Worm (Caenorhabditis elegans) whole organism, L4 larva: ENCODE data around the gene fut-8.

ENCODE experiments used
- R02D3.7 ChIP-seq: fragments of 150-350 bp; sonication (generic microtip); optimal IDR thresholded peaks from 3 replicates; lab custom pipeline; 2014; ENCODE audit warnings: missing biosample characterization, missing genetic modification characterization
- T20F7.1 ChIP-seq: fragments of 200-800 bp; sonication (Bioruptor generic); optimal IDR thresholded peaks from 2 replicates; lab custom pipeline; 2018; ENCODE audit warnings: mild to moderate bottlenecking, missing genetic modification characterization, missing compliant biosample characterization
- T26A8.4 ChIP-seq: fragments of 200-800 bp; sonication (Bioruptor generic); IDR thresholded peaks from 2 replicates; pipeline ENCODE4 v1.3.6; 2022; ENCODE audit warnings: missing genetic modification characterization, missing compliant biosample characterization
- Y48G9A.11 ChIP-seq: fragments of 200-800 bp; sonication (Bioruptor generic); IDR thresholded peaks from 2 replicates; pipeline ENCODE4 v1.3.6; 2022; ENCODE audit warnings: missing genetic modification reagents, missing genetic modification characterization, missing compliant biosample characterization
- aha-1 ChIP-seq: fragments of 150-350 bp; peaks from one replicate; lab custom pipeline; 2014; ENCODE audit warnings: missing biosample characterization, missing genetic modification characterization
- aly-2 ChIP-seq: sonication (generic microtip); optimal IDR thresholded peaks from 2 replicates; lab custom pipeline; 2018; ENCODE audit warnings: missing biosample characterization, missing genetic modification characterization
- ama-1 ChIP-seq: fragments of 150-350 bp; optimal IDR thresholded peaks from 2 replicates; lab custom pipeline; 2014; ENCODE audit warnings: inconsistent platforms, mixed read lengths
- arid-1 ChIP-seq: fragments of 200-800 bp; sonication (Bioruptor generic); conservative IDR thresholded peaks from 2 replicates; pipeline ENCODE4 v1.3.6; 2022; ENCODE audit warnings: missing genetic modification reagents, missing genetic modification characterization, missing compliant biosample characterization
- ceh-28 ChIP-seq: fragments of 150-350 bp; optimal IDR thresholded peaks from 2 replicates; lab custom pipeline; 2014; ENCODE audit warnings: missing biosample characterization, missing genetic modification reagents, missing genetic modification characterization
- ceh-32 ChIP-seq: sonication (generic microtip); optimal IDR thresholded peaks from 2 replicates; lab custom pipeline; 2016; ENCODE audit warnings: mild to moderate bottlenecking, missing genetic modification characterization, missing compliant biosample characterization; ENCODE audit not compliant: poor library complexity
- ceh-44 ChIP-seq: fragments of 200-800 bp; sonication (Bioruptor generic); IDR thresholded peaks from 2 replicates; pipeline ENCODE4 v1.3.6; 2022; ENCODE audit warnings: missing genetic modification reagents, missing genetic modification characterization, missing compliant biosample characterization
- ces-1 ChIP-seq: fragments of 150-350 bp; sonication (generic microtip); optimal IDR thresholded peaks from 4 replicates; lab custom pipeline; 2014; ENCODE audit warnings: missing biosample characterization, missing genetic modification reagents, missing genetic modification characterization
- ctbp-1 ChIP-seq: fragments of 200-800 bp; sonication (Bioruptor generic); IDR thresholded peaks from 2 replicates; pipeline ENCODE4 v1.3.6; 2022; ENCODE audit warnings: missing genetic modification reagents, missing genetic modification characterization, missing compliant biosample characterization
- daf-16 ChIP-seq, 3 experiments: sonication (generic microtip); optimal IDR thresholded peaks; 2 replicates each; lab custom pipeline; 2016 to 2017; ENCODE audit warnings: missing genetic modification characterization in 3 of 3, missing genetic modification reagents in 3 of 3, mild to moderate bottlenecking in 2 of 3, missing compliant biosample characterization in 2 of 3, missing biosample characterization in 1 of 3, moderate library complexity in 1 of 3
- dmd-8 ChIP-seq: fragments of 200-800 bp; sonication (Bioruptor generic); IDR thresholded peaks from 2 replicates; pipeline ENCODE4 v1.3.6; 2022; ENCODE audit warnings: missing genetic modification characterization, missing compliant biosample characterization
- duxl-1 ChIP-seq: sonication (generic microtip); optimal IDR thresholded peaks from 2 replicates; lab custom pipeline; 2016; ENCODE audit warnings: mild to moderate bottlenecking, missing genetic modification characterization, moderate library complexity, missing compliant biosample characterization; ENCODE audit not compliant: poor library complexity
- dve-1 ChIP-seq: sonication (generic microtip); optimal IDR thresholded peaks from 2 replicates; lab custom pipeline; 2017; ENCODE audit warnings: antibody characterized with exemption, mild to moderate bottlenecking, missing genetic modification characterization, missing compliant biosample characterization; ENCODE audit not compliant: insufficient read depth
- egl-27 ChIP-seq: sonication (generic microtip); optimal IDR thresholded peaks from 3 replicates; lab custom pipeline; 2017; ENCODE audit warnings: missing biosample characterization, missing genetic modification reagents, missing genetic modification characterization
- egl-43 ChIP-seq: fragments of 200-800 bp; sonication (Bioruptor generic); IDR thresholded peaks from 2 replicates; pipeline ENCODE4 v1.3.6; 2022; ENCODE audit warnings: missing genetic modification reagents, missing genetic modification characterization, missing compliant biosample characterization
- fos-1 ChIP-seq: fragments of 150-350 bp; optimal IDR thresholded peaks from 2 replicates; lab custom pipeline; 2014; ENCODE audit warnings: missing biosample characterization, missing genetic modification characterization
- hlh-11 ChIP-seq: fragments of 200-800 bp; sonication (Bioruptor generic); optimal IDR thresholded peaks from 2 replicates; lab custom pipeline; 2018; ENCODE audit warnings: mild to moderate bottlenecking, missing genetic modification characterization, missing compliant biosample characterization
- hlh-30 ChIP-seq: sonication (generic microtip); optimal IDR thresholded peaks from 2 replicates; lab custom pipeline; 2017; ENCODE audit warnings: antibody characterized with exemption, mild to moderate bottlenecking, missing genetic modification characterization, missing compliant biosample characterization; ENCODE audit not compliant: insufficient read depth
- lim-7 ChIP-seq: fragments of 200-800 bp; sonication (Bioruptor generic); IDR thresholded peaks from 2 replicates; pipeline ENCODE4 v1.3.6; 2022; ENCODE audit warnings: missing genetic modification characterization, missing compliant biosample characterization
- lin-38 ChIP-seq: fragments of 200-800 bp; sonication (Bioruptor generic); IDR thresholded peaks from 2 replicates; pipeline ENCODE4 v1.3.6; 2022; ENCODE audit warnings: missing genetic modification reagents, missing genetic modification characterization, missing compliant biosample characterization
- lir-3 ChIP-seq: sonication (generic microtip); optimal IDR thresholded peaks from 2 replicates; lab custom pipeline; 2016; ENCODE audit warnings: mild to moderate bottlenecking, missing genetic modification characterization, missing compliant biosample characterization
- lsy-2 ChIP-seq, 2 experiments: fragments of 150-350 bp in 1 of 2; sonication (generic microtip) in 1 of 2; optimal IDR thresholded peaks; 2 replicates each; lab custom pipeline; 2014 to 2017; ENCODE audit warnings: missing biosample characterization in 2 of 2, missing genetic modification characterization in 2 of 2
- madf-9 ChIP-seq: fragments of 200-800 bp; sonication (Bioruptor generic); conservative IDR thresholded peaks from 2 replicates; pipeline ENCODE4 v1.3.6; 2022; ENCODE audit warnings: missing genetic modification reagents, missing genetic modification characterization, missing compliant biosample characterization
- mdl-1 ChIP-seq, 2 experiments: fragments of 150-350 bp in 1 of 2; sonication (generic microtip) in 1 of 2; optimal IDR thresholded peaks; 2 replicates each; lab custom pipeline; 2014 to 2017; ENCODE audit warnings: missing biosample characterization in 2 of 2, missing genetic modification characterization in 2 of 2
- mep-1 ChIP-seq: fragments of 150-350 bp; sonication (generic microtip); optimal IDR thresholded peaks from 3 replicates; lab custom pipeline; 2014; ENCODE audit warnings: missing biosample characterization, missing genetic modification characterization
- mxl-3 ChIP-seq: fragments of 200-800 bp; sonication (Bioruptor generic); optimal IDR thresholded peaks from 2 replicates; lab custom pipeline; 2018; ENCODE audit warnings: mild to moderate bottlenecking, missing genetic modification characterization, missing compliant biosample characterization
- nhr-102 ChIP-seq: sonication (generic microtip); optimal IDR thresholded peaks from 2 replicates; lab custom pipeline; 2016; ENCODE audit warnings: mild to moderate bottlenecking, missing genetic modification characterization, moderate library complexity, missing compliant biosample characterization
- nhr-28 ChIP-seq: fragments of 150-350 bp; optimal IDR thresholded peaks from 2 replicates; lab custom pipeline; 2014; ENCODE audit warnings: missing biosample characterization, missing genetic modification characterization
- nhr-41 ChIP-seq: fragments of 200-800 bp; sonication (Bioruptor generic); IDR thresholded peaks from 2 replicates; pipeline ENCODE4 v1.3.6; 2022; ENCODE audit warnings: missing genetic modification reagents, missing genetic modification characterization, missing compliant biosample characterization
- nhr-42 ChIP-seq: fragments of 200-800 bp; sonication (Bioruptor generic); IDR thresholded peaks from 2 replicates; pipeline ENCODE4 v1.3.6; 2022; ENCODE audit warnings: missing genetic modification characterization, missing compliant biosample characterization
- nhr-6 ChIP-seq: fragments of 150-350 bp; optimal IDR thresholded peaks from 2 replicates; lab custom pipeline; 2014; ENCODE audit warnings: missing biosample characterization, missing genetic modification characterization
- nhr-77 ChIP-seq: fragments of 150-350 bp; optimal IDR thresholded peaks from 2 replicates; lab custom pipeline; 2014; ENCODE audit warnings: missing biosample characterization, missing genetic modification characterization
- rbr-2 ChIP-seq: sonication (generic microtip); optimal IDR thresholded peaks from 2 replicates; lab custom pipeline; 2016; ENCODE audit warnings: missing genotype, missing genetic modification characterization, missing compliant biosample characterization
- sdz-12 ChIP-seq: fragments of 200-800 bp; sonication (Bioruptor generic); optimal IDR thresholded peaks from 2 replicates; lab custom pipeline; 2018; ENCODE audit warnings: mild to moderate bottlenecking, missing genetic modification characterization, missing compliant biosample characterization
- set-16 ChIP-seq: fragments of 200-800 bp; sonication (Bioruptor generic); IDR thresholded peaks from 2 replicates; pipeline ENCODE4 v1.3.6; 2022; ENCODE audit warnings: missing genetic modification reagents, missing genetic modification characterization, missing compliant biosample characterization
- skn-1 ChIP-seq: fragments of 150-350 bp; optimal IDR thresholded peaks from 2 replicates; lab custom pipeline; 2014; ENCODE audit warnings: missing biosample characterization, missing genetic modification characterization
- snpc-4 ChIP-seq: fragments of 150-350 bp; optimal IDR thresholded peaks from 2 replicates; lab custom pipeline; 2014; ENCODE audit warnings: missing biosample characterization, missing genetic modification characterization
- spr-1 ChIP-seq: sonication (generic microtip); optimal IDR thresholded peaks from 2 replicates; lab custom pipeline; 2016; ENCODE audit warnings: mild to moderate bottlenecking, missing genetic modification characterization, missing compliant biosample characterization
- spr-3 ChIP-seq: fragments of 200-800 bp; sonication (Bioruptor generic); optimal IDR thresholded peaks from 2 replicates; lab custom pipeline; 2018; ENCODE audit warnings: mild to moderate bottlenecking, missing genetic modification characterization, missing compliant biosample characterization
- tra-1 ChIP-seq: fragments of 200-800 bp; sonication (Bioruptor generic); IDR thresholded peaks from 2 replicates; pipeline ENCODE4 v1.3.6; 2022; ENCODE audit warnings: missing genetic modification reagents, missing genetic modification characterization, missing compliant biosample characterization
- zfp-3 ChIP-seq: fragments of 200-800 bp; sonication (Bioruptor generic); conservative IDR thresholded peaks from 2 replicates; pipeline ENCODE4 v1.3.6; 2022; ENCODE audit warnings: missing genetic modification reagents, missing genetic modification characterization, missing compliant biosample characterization
- zip-2 ChIP-seq: fragments of 150-350 bp; optimal IDR thresholded peaks from 2 replicates; lab custom pipeline; 2014; ENCODE audit warnings: missing biosample characterization, missing genetic modification characterization
- ztf-11 ChIP-seq: fragments of 150-350 bp; optimal IDR thresholded peaks from 2 replicates; lab custom pipeline; 2014; ENCODE audit warnings: missing biosample characterization, missing genetic modification characterization

fut-8 gene

DNA sequence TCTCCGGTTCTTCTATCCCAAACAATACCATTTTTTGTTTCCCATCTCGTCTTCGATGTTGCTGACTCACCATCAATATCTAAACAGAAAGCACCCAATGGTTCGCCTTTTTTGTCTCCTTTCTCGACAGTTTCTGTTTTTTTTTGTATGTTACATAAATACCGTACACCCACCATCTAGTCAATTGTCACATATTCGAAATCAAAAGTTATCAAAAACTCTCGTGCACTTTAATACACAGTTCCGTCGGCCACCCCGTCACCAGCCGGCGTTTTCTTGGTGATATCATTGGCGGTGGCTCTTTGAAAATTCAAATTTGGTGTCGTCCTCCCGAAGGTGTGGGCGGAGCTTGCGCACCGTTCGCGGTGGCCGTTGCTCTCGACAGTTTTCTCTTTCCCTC is 17.6 kb upstream of the fut-8 start:
- TF ChIP-seq aha-1 = peak; percentile 95
- TF ChIP-seq lsy-2 (tag; optimal IDR thresholded peaks at IDR 0.05; lab: Kevin White, UChicago) = peak in 1 of 2 experiments; percentile 8
- 0 out of 2 replicates have a peak, but pooled peaks have one; percentile 46 for TF ChIP-seq set-16 (GFP tag; lab: Robert Waterston, UW)
- no peak for TF ChIP-seq nhr-77
- TF ChIP-seq egl-43 (GFP tag; lab: Robert Waterston, UW) = 0 out of 2 replicates have a peak, but pooled peaks have one; percentile 14
- TF ChIP-seq nhr-102 (tag; lab: Kevin White, UChicago) = no peak
- no peak for TF ChIP-seq mxl-3
- TF ChIP-seq aly-2 = no peak
- no peak for TF ChIP-seq ceh-44 (GFP tag; lab: Robert Waterston, UW)
- no peak for TF ChIP-seq zfp-3 (GFP tag; lab: Robert Waterston, UW)
- TF ChIP-seq hlh-11 (tag; lab: Kevin White, UChicago) = no peak
- no peak for TF ChIP-seq nhr-28 (tag; lab: Kevin White, UChicago)
- TF ChIP-seq snpc-4 (tag; lab: Kevin White, UChicago) = no peak
- TF ChIP-seq dve-1 (tag; lab: Kevin White, UChicago) = peak; percentile 13
- no peak for TF ChIP-seq nhr-6 (tag; lab: Kevin White, UChicago)
- TF ChIP-seq T26A8.4 (GFP tag; lab: Robert Waterston, UW) = no peak
- TF ChIP-seq ceh-28 (tag; lab: Kevin White, UChicago) = no peak

DNA sequence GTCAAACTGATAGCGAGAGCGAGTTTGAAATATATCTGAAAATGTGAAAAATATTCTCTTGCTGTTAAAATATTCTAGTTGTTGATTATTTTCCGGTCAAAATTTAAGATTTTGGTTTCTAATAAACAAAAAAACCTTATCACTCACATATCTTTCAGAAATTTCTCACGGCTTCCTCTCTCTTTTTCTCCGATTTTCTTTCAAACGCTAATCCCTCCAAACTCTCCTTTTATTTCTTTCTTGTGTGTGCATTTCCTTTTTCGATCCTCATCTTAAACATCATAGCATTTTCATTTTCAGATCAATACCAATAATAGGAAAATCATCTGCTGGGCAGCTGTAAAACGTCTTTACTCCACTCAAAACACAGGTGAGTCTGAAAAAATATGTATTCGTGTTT is 13.0 kb upstream of the fut-8 start, which contains the start of gene fos-1:
fos-1 (plus strand) TSS at position 301 of the 400 bp plus-strand sequence.
- TF ChIP-seq nhr-41 (no peak), tra-1 (GFP tag; lab: Robert Waterston, UW) (no peak), Y48G9A.11 (GFP tag; lab: Robert Waterston, UW) (no peak)
- TF ChIP-seq, all 104 proteins: peak for 0

DNA sequence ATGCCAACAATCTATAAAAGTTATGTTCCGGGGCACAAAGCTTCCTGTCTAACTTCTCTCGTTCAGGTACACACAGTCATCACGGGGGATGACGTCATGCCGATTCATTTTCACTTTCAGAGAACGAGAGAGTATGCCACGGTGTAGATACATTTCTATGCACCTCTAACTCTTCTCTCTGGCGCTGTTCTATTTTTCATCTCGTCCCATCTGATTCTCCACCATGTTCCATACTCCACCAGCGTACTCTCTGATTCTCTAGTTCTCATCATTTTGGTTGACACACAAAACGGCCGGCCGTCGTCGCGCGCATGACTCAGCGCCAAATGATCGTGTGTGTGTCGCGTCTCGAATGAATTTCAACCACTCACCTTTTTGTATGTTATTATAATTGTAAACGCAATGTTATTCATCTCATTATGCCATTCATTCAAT is 10.1 kb upstream of the fut-8 start:
- no peak for TF ChIP-seq sdz-12 (GFP tag; lab: Kevin White, UChicago)
- no peak for TF ChIP-seq ceh-32 (tag; lab: Kevin White, UChicago)
- peak; percentile 45 for TF ChIP-seq duxl-1 (tag; lab: Kevin White, UChicago)
- TF ChIP-seq ama-1 (lab: Kevin White, UChicago) = peak; percentile 36
- TF ChIP-seq egl-43 (GFP tag; lab: Robert Waterston, UW) = peak; percentile 83
- peak; percentile 86 for TF ChIP-seq ctbp-1 (GFP tag; lab: Robert Waterston, UW)
- TF ChIP-seq spr-3 = peak; percentile 66
- TF ChIP-seq zip-2 (tag; lab: Kevin White, UChicago) = peak; percentile 30
- peak; percentile 79 for TF ChIP-seq egl-27
- TF ChIP-seq ces-1 (GFP tag; lab: Kevin White, UChicago) = no peak
- TF ChIP-seq ceh-44 (GFP tag; lab: Robert Waterston, UW) = no peak
- TF ChIP-seq skn-1 (tag; lab: Kevin White, UChicago) = no peak
- TF ChIP-seq lir-3 = no peak
- TF ChIP-seq nhr-42 (GFP tag; lab: Robert Waterston, UW) = peak; percentile 91
- peak; percentile 71 for TF ChIP-seq lin-38 (GFP tag; lab: Robert Waterston, UW)
- peak; percentile 67 to 96 for TF ChIP-seq mdl-1 (tag; optimal IDR thresholded peaks at IDR 0.05; lab: Kevin White, UChicago)
- peak; percentile 81 for TF ChIP-seq nhr-6 (tag; lab: Kevin White, UChicago)
- TF ChIP-seq arid-1 (GFP tag; lab: Robert Waterston, UW) = peak; percentile 78
- no peak for TF ChIP-seq ztf-11
- TF ChIP-seq lim-7 (GFP tag; lab: Robert Waterston, UW) = 0 out of 2 replicates have a peak, but pooled peaks have one; percentile 25
- peak; percentile 97 for TF ChIP-seq hlh-30 (tag; lab: Kevin White, UChicago)
- no peak for TF ChIP-seq fos-1 (tag; lab: Kevin White, UChicago)
- peak; percentile 89 for TF ChIP-seq T20F7.1
- peak; percentile 98 for TF ChIP-seq nhr-28 (tag; lab: Kevin White, UChicago)
- TF ChIP-seq spr-1 (tag; lab: Kevin White, UChicago) = peak; percentile 91
- peak; percentile 59 to 89 for TF ChIP-seq daf-16 (GFP tag; optimal IDR thresholded peaks at IDR 0.05; lab: Kevin White, UChicago)
- peak; percentile 98 for TF ChIP-seq daf-16 (tag; optimal IDR thresholded peaks at IDR 0.05; lab: Kevin White, UChicago)
- TF ChIP-seq rbr-2 = peak; percentile 91
- TF ChIP-seq madf-9 (GFP tag; lab: Robert Waterston, UW) = peak; percentile 57
- TF ChIP-seq mep-1 = peak; percentile 93
- TF ChIP-seq dmd-8 (GFP tag; lab: Robert Waterston, UW) = no peak
- TF ChIP-seq R02D3.7 (tag; lab: Kevin White, UChicago) = no peak
- peak; percentile 94 for TF ChIP-seq tra-1 (GFP tag; lab: Robert Waterston, UW)
